Fruit fly (Drosophila melanogaster): ENCODE measurements around the gene NimB4.

DNA sequence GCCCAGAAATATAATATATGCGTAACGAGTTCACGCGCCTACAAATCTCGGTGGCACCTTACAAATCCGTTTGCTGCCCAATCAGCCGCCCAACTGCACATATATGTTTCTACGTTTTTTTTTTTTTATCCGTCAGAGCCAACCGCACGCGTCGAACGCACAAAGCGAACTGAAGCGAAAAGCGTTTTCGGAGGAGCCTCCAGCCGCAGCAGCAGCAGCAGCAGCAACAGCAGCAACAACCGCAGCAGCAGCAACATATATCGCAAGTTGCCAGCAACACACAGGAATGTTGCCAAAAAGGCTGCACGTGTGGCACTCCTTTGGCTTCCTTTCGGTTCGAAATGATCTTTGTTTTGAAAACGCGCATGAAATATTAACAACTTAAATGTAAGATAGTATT lies 31.3 kb upstream of the NimB4 start, which contains the start of gene rk:
- TF ChIP-seq pan (optimal IDR thresholded peaks at IDR 0.05) (no peak), EcR (GFP tag; optimal IDR thresholded peaks at IDR 0.05) (no peak), Dll (optimal IDR thresholded peaks at IDR 0.05) (no peak), CG8478 (optimal IDR thresholded peaks at IDR 0.05) (no peak)

All from whole organism.